Worm (Caenorhabditis elegans) whole organism, L4/young adult: ENCODE measurements around the gene K09C4.9.

Source experiments
- W03F9.2 ChIP-seq: fragments of 150-350 bp; optimal IDR thresholded peaks from 2 replicates; lab custom pipeline; 2014; ENCODE audit warnings: missing biosample characterization, missing genetic modification characterization
- dao-5 ChIP-seq: sonication (generic microtip); optimal IDR thresholded peaks from 2 replicates; lab custom pipeline; 2016; ENCODE audit warnings: missing genotype, missing genetic modification characterization, moderate library complexity, missing compliant biosample characterization

- no peak for TF ChIP-seq dao-5 (tag; lab: Kevin White, UChicago)
- TF ChIP-seq W03F9.2 (tag; lab: Kevin White, UChicago) = no peak
Measured at ce11 chrX:3315891-3316657, 44.5 kb upstream of the K09C4.9 start.
